Worm (Caenorhabditis elegans) whole organism, late embryonic: ENCODE data around the gene C39B10.4.

Experiments
- elt-4 ChIP-seq: sonication (generic microtip); optimal IDR thresholded peaks from 2 replicates; lab custom pipeline; 2016; ENCODE audit warnings: missing genetic modification characterization, missing compliant biosample characterization
- hlh-8 ChIP-seq: sonication (generic microtip); optimal IDR thresholded peaks from 2 replicates; lab custom pipeline; 2016; ENCODE audit warnings: missing genotype, missing genetic modification characterization, missing compliant biosample characterization
- mec-3 ChIP-seq: sonication (generic microtip); optimal IDR thresholded peaks from 2 replicates; lab custom pipeline; 2016; ENCODE audit warnings: borderline replicate concordance, missing genetic modification characterization, missing compliant biosample characterization
- nfya-1 ChIP-seq: sonication (generic microtip); optimal IDR thresholded peaks from 2 replicates; lab custom pipeline; 2017; ENCODE audit warnings: missing genetic modification characterization, mild to moderate bottlenecking, missing compliant biosample characterization, antibody characterized with exemption, moderate library complexity
- nhr-11 ChIP-seq: fragments of 150-350 bp; optimal IDR thresholded peaks from 2 replicates; lab custom pipeline; 2014; ENCODE audit warnings: missing biosample characterization, missing genetic modification characterization
- sox-4 ChIP-seq: sonication (generic microtip); optimal IDR thresholded peaks from 2 replicates; lab custom pipeline; 2017; ENCODE audit warnings: mild to moderate bottlenecking, missing genetic modification characterization, inconsistent platforms, missing compliant biosample characterization

DNA sequence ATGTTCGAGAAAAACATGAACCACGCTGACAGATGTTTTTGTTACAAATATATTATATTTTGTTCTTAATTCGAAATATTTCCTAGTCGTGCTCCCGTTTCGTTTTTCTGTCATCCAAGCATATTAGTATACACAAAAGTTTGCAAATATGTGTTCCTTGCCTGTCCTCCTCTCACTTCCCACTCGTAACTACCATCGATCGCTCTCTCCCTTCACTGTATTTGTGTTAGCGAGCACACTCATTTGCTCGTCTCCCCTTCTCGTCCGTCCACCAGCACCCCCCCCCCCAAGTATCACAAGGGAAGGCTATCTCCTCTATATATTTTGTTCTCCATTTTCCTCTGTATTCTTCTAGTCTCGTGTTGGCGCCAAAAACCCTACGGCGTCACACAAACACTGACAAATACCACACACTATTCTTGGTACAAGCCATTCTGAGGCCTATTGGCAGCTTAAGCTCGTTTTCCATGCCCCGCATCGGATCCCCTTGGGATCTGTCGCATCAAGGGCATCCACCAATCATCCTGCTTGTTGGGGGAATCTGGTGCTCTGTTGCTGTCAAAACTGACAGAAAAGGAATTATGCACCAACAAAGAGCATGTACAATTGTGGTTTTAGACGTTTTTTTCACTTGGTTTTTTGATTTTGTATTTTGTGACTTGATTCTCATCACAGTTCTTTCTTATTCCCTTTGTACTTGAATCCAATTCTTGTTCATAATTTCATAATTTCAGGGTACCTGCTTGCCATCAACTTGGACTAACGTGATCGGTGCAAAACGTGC is 48.1 kb upstream of the C39B10.4 start, which contains the start of gene pkn-1:
- TF ChIP-seq mec-3 (tag; lab: Kevin White, UChicago) (no peak), nhr-11 (tag; lab: Kevin White, UChicago) (no peak), nfya-1 (tag; lab: Kevin White, UChicago) (no peak), sox-4 (no peak), hlh-8 (no peak), elt-4 (no peak)
